Worm (Caenorhabditis elegans) whole organism, L4/young adult: ENCODE measurements around the gene aqp-5.

Experiments
- W03F9.2 ChIP-seq: fragments of 150-350 bp; optimal IDR thresholded peaks from 2 replicates; lab custom pipeline; 2014; ENCODE audit warnings: missing biosample characterization, missing genetic modification characterization
- dao-5 ChIP-seq: sonication (generic microtip); optimal IDR thresholded peaks from 2 replicates; lab custom pipeline; 2016; ENCODE audit warnings: missing genotype, missing genetic modification characterization, moderate library complexity, missing compliant biosample characterization
- him-1 ChIP-seq: sonication (generic microtip); optimal IDR thresholded peaks from 2 replicates; lab custom pipeline; 2016; ENCODE audit warnings: missing genotype, missing genetic modification reagents, missing genetic modification characterization, missing compliant biosample characterization

DNA sequence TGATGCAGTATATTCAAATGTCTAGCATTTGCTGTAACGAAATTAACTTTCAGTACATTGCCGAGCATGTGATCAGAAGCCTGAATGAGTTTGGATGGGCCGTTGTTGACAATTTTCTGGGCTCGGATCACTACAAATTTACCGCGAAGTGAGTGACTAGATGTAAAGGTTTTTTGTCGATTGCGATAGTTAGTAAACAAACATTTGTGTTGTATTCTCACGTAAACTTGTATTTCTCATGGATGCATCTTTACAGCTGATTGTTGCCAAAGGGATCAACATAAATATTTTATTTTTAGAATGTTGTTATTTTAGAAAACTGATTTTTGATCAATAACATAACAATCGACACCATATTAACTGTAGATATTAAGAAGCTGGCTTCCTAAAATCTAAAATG, 17.5 kb upstream of the aqp-5 start:
- TF ChIP-seq him-1 (tag; lab: Kevin White, UChicago) (no peak), W03F9.2 (no peak), dao-5 (no peak)
